Worm (Caenorhabditis elegans): ENCODE data around the gene efl-1.

Gene efl-1

ce11 chrV:16991734-16992133 is 26.3 kb upstream of the efl-1 start, which contains the start of gene srz-95 (continued):
- TF ChIP-seq mes-2 (tag; optimal IDR thresholded peaks at IDR 0.05; ENCODE audit: poor library complexity, severe bottlenecking) (no peak), nhr-10 (tag; optimal IDR thresholded peaks at IDR 0.05) (no peak), attf-4 (tag; optimal IDR thresholded peaks at IDR 0.05) (no peak)

ce11 chrV:16988614-16989013 is 23.1 kb upstream of the efl-1 start, which contains the start of gene Y102A5C.27:
Gene Y102A5C.27 (minus strand): TSS chrV:16988714.
- TF ChIP-seq nhr-48 (tag; optimal IDR thresholded peaks at IDR 0.05) (no peak), ceh-82 (tag; optimal IDR thresholded peaks at IDR 0.05) (no peak), lin-13 (GFP tag; optimal IDR thresholded peaks at IDR 0.05) (no peak), nhr-6 (tag; optimal IDR thresholded peaks at IDR 0.05) (no peak)

DNA sequence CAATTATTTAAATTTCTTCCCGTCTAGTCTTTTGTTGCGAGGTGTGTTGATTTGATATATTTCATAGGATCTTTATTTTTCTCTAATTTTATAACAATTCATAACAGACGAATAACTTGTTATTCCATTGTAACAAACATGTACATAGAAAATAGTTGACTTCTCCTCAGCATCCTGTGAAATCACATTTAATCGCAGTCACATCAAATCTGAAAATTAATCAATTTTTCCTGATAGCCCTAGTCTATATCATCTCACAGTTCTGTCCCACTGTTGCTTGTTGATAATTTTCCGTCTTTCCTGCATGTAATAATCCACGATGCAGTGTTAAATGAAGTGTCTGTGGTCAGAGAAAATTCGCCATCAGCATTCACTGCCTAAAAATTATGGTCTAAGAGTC is 22.3 kb upstream of the efl-1 start:
- TF ChIP-seq unc-62 (GFP tag; optimal IDR thresholded peaks at IDR 0.05 in 1 of 2) (peak in 1 of 2 experiments; percentile 97), unc-62 (tag; optimal IDR thresholded peaks at IDR 0.05) (no peak), nhr-102 (tag; optimal IDR thresholded peaks at IDR 0.05) (no peak), unc-39 (tag; optimal IDR thresholded peaks at IDR 0.05) (no peak), vab-7 (GFP tag; IDR thresholded peaks at IDR 0.05) (no peak)

DNA sequence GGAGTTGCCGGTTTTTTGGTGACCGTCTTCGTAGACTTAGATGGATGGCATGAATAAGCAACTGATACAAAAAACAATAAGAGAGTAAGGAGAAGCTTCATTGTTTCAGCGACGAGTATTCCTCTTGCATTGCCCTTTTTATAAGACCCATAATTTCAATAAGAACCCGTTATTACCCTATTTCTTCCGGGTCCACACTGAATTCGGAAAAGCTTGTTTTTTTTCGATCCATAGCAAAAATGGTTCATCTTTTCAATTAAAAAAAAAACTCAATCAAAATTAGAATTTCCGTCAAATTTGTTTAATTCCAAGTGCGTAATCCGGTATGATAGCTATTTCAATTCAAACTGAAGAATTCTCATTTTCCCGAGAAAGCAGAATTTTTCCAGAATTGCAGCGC is 21.6 kb upstream of the efl-1 start, which contains the start of gene Y102A5C.40:
Gene Y102A5C.40 (minus strand): TSS at position 101 of the 400 bp plus-strand sequence.
- TF ChIP-seq F10B5.3 (tag; optimal IDR thresholded peaks at IDR 0.05) (no peak), nhr-48 (tag; optimal IDR thresholded peaks at IDR 0.05) (no peak)

ce11 chrV:16980368-16980767 is 14.9 kb upstream of the efl-1 start, which contains the start of gene srz-54:
Gene srz-54 (plus strand): TSS chrV:16980668.
- no peak for TF ChIP-seq unc-39 (tag; optimal IDR thresholded peaks at IDR 0.05)
- no peak for TF ChIP-seq ztf-11 (tag; optimal IDR thresholded peaks at IDR 0.05)
- TF ChIP-seq saeg-2 (GFP tag; IDR thresholded peaks at IDR 0.05), result no peak
- TF ChIP-seq T26A8.4 (GFP tag; IDR thresholded peaks at IDR 0.05), result no peak
- TF ChIP-seq hlh-30 (tag; optimal IDR thresholded peaks at IDR 0.05; ENCODE audit: insufficient read depth), result no peak
- no peak for TF ChIP-seq fos-1 (tag; optimal IDR thresholded peaks at IDR 0.05)
- no peak for TF ChIP-seq pqm-1 (tag; optimal IDR thresholded peaks at IDR 0.05)
- no peak for TF ChIP-seq sdz-12 (GFP tag; optimal IDR thresholded peaks at IDR 0.05)
- TF ChIP-seq spr-3 (GFP tag; optimal IDR thresholded peaks at IDR 0.05), result no peak
- TF ChIP-seq nhr-48 (tag; optimal IDR thresholded peaks at IDR 0.05), result no peak
- TF ChIP-seq lsy-2 (tag; optimal IDR thresholded peaks at IDR 0.05), result no peak
- no peak for TF ChIP-seq lin-13 (GFP tag; optimal IDR thresholded peaks at IDR 0.05)

DNA sequence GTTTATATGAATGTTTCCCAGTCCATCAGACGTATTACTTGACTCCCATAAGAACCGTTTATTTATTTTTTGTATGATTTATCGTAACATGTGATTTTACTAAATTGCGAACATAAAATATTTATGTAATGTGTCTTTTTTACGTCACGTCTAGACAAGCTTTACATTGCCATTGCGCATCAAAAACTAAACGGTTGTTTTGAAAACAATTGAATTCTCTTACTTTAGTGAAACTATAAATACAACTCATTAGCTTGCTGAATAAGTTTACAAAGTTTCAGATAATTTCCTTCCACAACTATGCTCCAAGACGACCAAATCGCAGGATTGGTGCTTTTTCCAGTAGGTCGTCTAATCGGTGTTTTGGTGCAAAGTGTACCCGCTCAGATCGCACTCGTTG is 9.4 kb upstream of the efl-1 start, which contains the start of gene srx-54:
Gene srx-54 (plus strand): TSS at position 301 of the 400 bp plus-strand sequence.
- TF ChIP-seq ceh-28 (tag; optimal IDR thresholded peaks at IDR 0.05) (no peak), aha-1 (tag) (no peak), Y5F2A.4 (GFP tag; optimal IDR thresholded peaks at IDR 0.05) (no peak), egl-43 (GFP tag; IDR thresholded peaks at IDR 0.05) (no peak), skn-1 (tag; optimal IDR thresholded peaks at IDR 0.05) (no peak), pha-4 (GFP tag; IDR thresholded peaks at IDR 0.05) (no peak), pha-4 (tag; optimal IDR thresholded peaks at IDR 0.05) (no peak), nhr-237 (tag; optimal IDR thresholded peaks at IDR 0.05) (no peak), mes-2 (tag; optimal IDR thresholded peaks at IDR 0.05; ENCODE audit: poor library complexity, severe bottlenecking) (no peak), daf-16 (GFP tag; optimal IDR thresholded peaks at IDR 0.05) (no peak), daf-16 (tag; optimal IDR thresholded peaks at IDR 0.05) (no peak), daf-8 (GFP tag; IDR thresholded peaks at IDR 0.05) (no peak), ctbp-1 (GFP tag; IDR thresholded peaks at IDR 0.05) (no peak), R02D3.7 (tag; optimal IDR thresholded peaks at IDR 0.05) (no peak), mdt-29 (GFP tag; IDR thresholded peaks at IDR 0.05) (no peak), F44E2.7 (GFP tag; IDR thresholded peaks at IDR 0.05) (no peak)

Data from whole organism, L4 larva.